Fruit fly (Drosophila melanogaster) whole organism, adult: ENCODE data around the gene CG11122.

Experiments
- CG11617 ChIP-seq: fragments of 200-800 bp; sonication (Bioruptor generic); optimal IDR thresholded peaks from 2 replicates; lab custom pipeline; 2017; ENCODE audit warnings: mild to moderate bottlenecking, missing biosample characterization, missing genetic modification reagents, missing genetic modification characterization
- CG12768 ChIP-seq: fragments of 200-800 bp; sonication (Bioruptor generic); optimal IDR thresholded peaks from 2 replicates; lab custom pipeline; 2017; ENCODE audit warnings: missing biosample characterization, missing genetic modification characterization, mild to moderate bottlenecking, moderate library complexity, missing genetic modification reagents
- CG1620 ChIP-seq: fragments of 200-800 bp; sonication (Bioruptor generic); optimal IDR thresholded peaks from 2 replicates; lab custom pipeline; 2016; ENCODE audit warnings: missing biosample characterization, missing genetic modification characterization
- CG33017 ChIP-seq: fragments of 200-800 bp; sonication (Bioruptor generic); optimal IDR thresholded peaks from 2 replicates; lab custom pipeline; 2018; ENCODE audit warnings: missing biosample characterization, mild to moderate bottlenecking, missing genetic modification characterization, moderate library complexity
- Hr96 ChIP-seq: fragments of 200-800 bp; sonication (Bioruptor generic); optimal IDR thresholded peaks from 2 replicates; lab custom pipeline; 2016; ENCODE audit warnings: missing biosample characterization, missing genetic modification characterization
- Mnt ChIP-seq: fragments of 200-800 bp; sonication (Bioruptor generic); optimal IDR thresholded peaks from 2 replicates; lab custom pipeline; 2016; ENCODE audit warnings: missing biosample characterization, mild to moderate bottlenecking, missing genetic modification characterization
- cic ChIP-seq: fragments of 200-800 bp; sonication (Bioruptor generic); optimal IDR thresholded peaks from 2 replicates; lab custom pipeline; 2017; ENCODE audit warnings: missing biosample characterization, mild to moderate bottlenecking, missing genetic modification characterization, moderate library complexity
- kay ChIP-seq: fragments of 200-800 bp; sonication (Bioruptor generic); peaks from one replicate; lab custom pipeline; 2016; ENCODE audit warnings: missing biosample characterization, missing genetic modification characterization, borderline replicate concordance
- ovo ChIP-seq: fragments of 200-800 bp; sonication (Bioruptor generic); optimal IDR thresholded peaks from 2 replicates; lab custom pipeline; 2016; ENCODE audit warnings: missing biosample characterization, missing genetic modification characterization
- pad ChIP-seq: fragments of 200-800 bp; sonication (Bioruptor generic); optimal IDR thresholded peaks from 3 replicates; lab custom pipeline; 2017; ENCODE audit warnings: missing biosample characterization, missing genetic modification characterization, mild to moderate bottlenecking, moderate library complexity, missing genetic modification reagents
- toe ChIP-seq: fragments of 200-800 bp; sonication (Bioruptor generic); optimal IDR thresholded peaks from 2 replicates; lab custom pipeline; 2016; ENCODE audit warnings: missing biosample characterization, missing genetic modification characterization

dm6 chrX:11123561-11123960 is 965 bp downstream of the CG11122 start:
- TF ChIP-seq kay (no peak), CG1620 (GFP tag; lab: Kevin White, UChicago) (no peak), CG33017 (tag; lab: Kevin White, UChicago) (no peak), cic (GFP tag; lab: Kevin White, UChicago) (no peak), pad (no peak), ovo (GFP tag; lab: Kevin White, UChicago) (no peak), Hr96 (GFP tag; lab: Kevin White, UChicago) (no peak), Mnt (GFP tag; lab: Kevin White, UChicago) (no peak), CG12768 (GFP tag; lab: Kevin White, UChicago) (no peak), toe (no peak), CG11617 (GFP tag; lab: Kevin White, UChicago) (no peak)
